Fruit fly (Drosophila melanogaster) S2 (cell line): ENCODE results near the gene CG31730.

Source experiments
- CG8478 ChIP-seq: fragments of >200 bp; optimal IDR thresholded peaks from 2 replicates; lab custom pipeline; 2018
- CTCF ChIP-seq, 2 experiments: fragments of >200 bp; optimal IDR thresholded peaks; 2 replicates each; lab custom pipeline; 2018

DNA sequence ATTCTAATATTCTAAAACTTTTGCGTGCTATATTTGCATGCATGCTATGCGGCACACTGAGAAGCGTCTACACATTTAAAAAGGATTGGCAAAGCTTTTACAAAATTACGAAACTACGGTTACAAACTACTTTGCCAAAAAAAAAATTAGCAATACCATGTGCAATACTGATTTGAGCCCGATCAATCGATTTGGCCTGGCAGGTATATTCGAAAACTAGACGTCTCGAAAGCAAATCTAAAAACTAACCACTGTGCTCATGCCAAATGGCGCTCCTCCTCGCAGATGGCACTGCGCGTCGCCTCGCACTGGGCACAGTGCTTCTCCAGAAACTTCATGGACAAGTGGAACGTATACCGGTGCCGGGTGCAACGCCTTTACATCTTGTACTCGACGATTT lies 44.9 kb upstream of the CG31730 start, which contains the start of gene CG16825:
- TF ChIP-seq CG8478 (lab: Kevin White, UChicago) (no peak), CTCF (optimal IDR thresholded peaks at IDR 0.05; lab: Kevin White, UChicago) (no peak)
